In genomic region chr2L:19784827-19785569, dm6 we compare ENCODE assay signal across 3 fruit fly cellular contexts.
A peak's percentile ranks its signal among the peaks of the same experiment; 100 is the strongest.
TF ChIP-seq lines count a peak whose summit lies in the region.

No protein-coding gene starts in this region.

- no peak for TF ChIP-seq CTCF in whole organism, embryonic (GFP tag; optimal IDR thresholded peaks at IDR 0.05; lab: Kevin White, UChicago)

TF ChIP-seq in whole organism, embryonic, 481 proteins besides CTCF, POLR2A, EP300 and RAD21:
- no peak for TF ChIP-seq Lhr (GFP tag; optimal IDR thresholded peaks at IDR 0.05; lab: Kevin White, UChicago)
- peak; percentile 49 for TF ChIP-seq Med (GFP tag; lab: Kevin White, UChicago)
- TF ChIP-seq Ets65A (GFP tag; lab: Kevin White, UChicago) = peak; percentile 64
- TF ChIP-seq gro (GFP tag; optimal IDR thresholded peaks at IDR 0.05; lab: Kevin White, UChicago) = no peak
- no peak for TF ChIP-seq CG15514 (GFP tag; optimal IDR thresholded peaks at IDR 0.05; lab: Kevin White, UChicago)
- TF ChIP-seq ham (GFP tag; IDR thresholded peaks at IDR 0.05; lab: Robert Waterston, UW) = no peak
- TF ChIP-seq CG13624 (GFP tag; optimal IDR thresholded peaks at IDR 0.05; lab: Kevin White, UChicago) = no peak
- no peak for TF ChIP-seq CG12659 (GFP tag; optimal IDR thresholded peaks at IDR 0.05; lab: Kevin White, UChicago)
- TF ChIP-seq CG8765 (GFP tag; IDR thresholded peaks at IDR 0.05; lab: Robert Waterston, UW) = no peak
- TF ChIP-seq Blimp-1 (GFP tag; optimal IDR thresholded peaks at IDR 0.05; lab: Kevin White, UChicago) = peak; percentile 54
- no peak for TF ChIP-seq CG32532 (GFP tag; IDR thresholded peaks at IDR 0.05; lab: Robert Waterston, UW)
- TF ChIP-seq CG9797 (GFP tag; optimal IDR thresholded peaks at IDR 0.05; lab: Kevin White, UChicago) = no peak
- no peak for TF ChIP-seq tin (GFP tag; optimal IDR thresholded peaks at IDR 0.05; lab: Kevin White, UChicago)
- peak; percentile 98 for TF ChIP-seq CG8281 (tag; optimal IDR thresholded peaks at IDR 0.05; lab: Kevin White, UChicago)
- no peak for TF ChIP-seq CG4617 (GFP tag; optimal IDR thresholded peaks at IDR 0.05; lab: Kevin White, UChicago; ENCODE audit: borderline replicate concordance)
- no peak for TF ChIP-seq gcm (GFP tag; optimal IDR thresholded peaks at IDR 0.05; lab: Kevin White, UChicago)
TF ChIP-seq in whole organism, embryonic: peak in this region for 4.

TF ChIP-seq in whole organism, prepupa, 60 proteins besides CTCF, POLR2A, EP300 and RAD21:
- 0 out of 3 replicates have a peak, but pooled peaks have one; percentile 13 for TF ChIP-seq CG8119 (GFP tag; IDR thresholded peaks at IDR 0.05; lab: Robert Waterston, UW)
- TF ChIP-seq CG3919 (GFP tag; optimal IDR thresholded peaks at IDR 0.05; lab: Kevin White, UChicago) = no peak

TF ChIP-seq in whole organism, pupa, 21 proteins besides CTCF, POLR2A, EP300 and RAD21:
- TF ChIP-seq CG4496 (GFP tag; IDR thresholded peaks at IDR 0.05; lab: Robert Waterston, UW) = 0 out of 3 replicates have a peak, but pooled peaks have one; percentile 32
- no peak for TF ChIP-seq rn (GFP tag; IDR thresholded peaks at IDR 0.05; lab: Robert Waterston, UW)
- TF ChIP-seq CG17806 (tag; optimal IDR thresholded peaks at IDR 0.05; lab: Kevin White, UChicago) = no peak
- no peak for TF ChIP-seq CG8159 (tag; optimal IDR thresholded peaks at IDR 0.05; lab: Kevin White, UChicago)
- TF ChIP-seq EcR (GFP tag; optimal IDR thresholded peaks at IDR 0.05; lab: Kevin White, UChicago) = peak; percentile 19
- TF ChIP-seq fd96Ca (GFP tag; IDR thresholded peaks at IDR 0.05; lab: Robert Waterston, UW) = no peak
- no peak for TF ChIP-seq CG8301 (tag; optimal IDR thresholded peaks at IDR 0.05; lab: Kevin White, UChicago)
- TF ChIP-seq CG13204 (GFP tag; optimal IDR thresholded peaks at IDR 0.05; lab: Kevin White, UChicago) = no peak

Comparison
In these comparisons a context has a peak if more than half of its experiments do, and no peak if none do; other contexts are left out.
1. Of the 7 proteins assayed by ChIP-seq in both whole organism, embryonic and whole organism, prepupa: peak only in whole organism, embryonic: Blimp-1; only in whole organism, prepupa: none; in both: none; in neither: 6.